Worm (Caenorhabditis elegans) whole organism, L2 larva: ENCODE results near the gene lin-22.

Experiments
- ZK546.5 ChIP-seq: sonication (generic microtip); optimal IDR thresholded peaks from 2 replicates; lab custom pipeline; 2017; ENCODE audit warnings: missing biosample characterization, missing genetic modification characterization
- ama-1 ChIP-seq: fragments of 150-350 bp; optimal IDR thresholded peaks from 2 replicates; lab custom pipeline; 2018; ENCODE audit warnings: inconsistent platforms
- ceh-16 ChIP-seq: fragments of 150-350 bp; optimal IDR thresholded peaks from 2 replicates; lab custom pipeline; 2014; ENCODE audit warnings: missing biosample characterization, missing genetic modification characterization
- elt-3 ChIP-seq: sonication (generic microtip); optimal IDR thresholded peaks from 2 replicates; lab custom pipeline; 2017; ENCODE audit warnings: missing biosample characterization, missing genetic modification characterization
- fos-1 ChIP-seq: fragments of 150-350 bp; optimal IDR thresholded peaks from 2 replicates; lab custom pipeline; 2014; ENCODE audit warnings: missing biosample characterization, missing genetic modification characterization
- nhr-10 ChIP-seq: sonication (generic microtip); optimal IDR thresholded peaks from 2 replicates; lab custom pipeline; 2017; ENCODE audit warnings: missing biosample characterization, missing genetic modification characterization
- nhr-11 ChIP-seq: fragments of 150-350 bp; optimal IDR thresholded peaks from 2 replicates; lab custom pipeline; 2014; ENCODE audit warnings: missing biosample characterization, missing genetic modification characterization
- nhr-12 ChIP-seq: fragments of 150-350 bp; optimal IDR thresholded peaks from 2 replicates; lab custom pipeline; 2014; ENCODE audit warnings: missing biosample characterization, missing genetic modification characterization
- nhr-237 ChIP-seq: fragments of 150-350 bp; optimal IDR thresholded peaks from 2 replicates; lab custom pipeline; 2014; ENCODE audit warnings: missing biosample characterization, missing genetic modification characterization
- nhr-77 ChIP-seq: fragments of 150-350 bp; optimal IDR thresholded peaks from 2 replicates; lab custom pipeline; 2014; ENCODE audit warnings: missing biosample characterization, missing genetic modification characterization
- unc-39 ChIP-seq: fragments of 150-350 bp; optimal IDR thresholded peaks from 2 replicates; lab custom pipeline; 2014; ENCODE audit warnings: missing biosample characterization, missing genetic modification characterization
- unc-55 ChIP-seq: fragments of 150-350 bp; sonication (generic microtip); optimal IDR thresholded peaks from 3 replicates; lab custom pipeline; 2014; ENCODE audit warnings: missing biosample characterization, missing genetic modification reagents, missing genetic modification characterization
- unc-62 ChIP-seq: fragments of 150-350 bp; optimal IDR thresholded peaks from 2 replicates; lab custom pipeline; 2014; ENCODE audit warnings: missing biosample characterization, missing genetic modification reagents, missing genetic modification characterization
- ztf-11 ChIP-seq: sonication (generic microtip); optimal IDR thresholded peaks from 2 replicates; lab custom pipeline; 2017; ENCODE audit warnings: missing biosample characterization, missing genetic modification characterization

DNA sequence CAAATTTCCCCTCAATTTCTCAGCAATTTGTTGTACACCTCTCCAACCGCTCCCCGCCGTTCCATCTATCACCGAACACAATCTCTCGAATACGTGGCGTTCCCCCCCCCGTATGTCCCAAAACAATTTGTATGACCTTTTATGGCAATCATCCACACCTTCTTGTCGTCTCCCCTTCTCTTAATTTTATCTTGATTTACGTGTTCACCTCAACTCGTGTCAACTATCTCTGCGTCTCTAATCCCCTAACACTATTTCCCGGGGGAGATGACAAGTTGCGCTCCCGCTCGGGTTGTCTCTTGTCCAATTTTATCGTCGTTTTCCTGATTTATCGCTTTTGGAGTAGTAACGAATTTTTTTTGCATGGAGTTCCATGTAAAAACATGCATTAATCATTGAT, 4.9 kb upstream of the lin-22 start:
- TF ChIP-seq ceh-16 (tag; lab: Kevin White, UChicago) (peak; percentile 96), unc-62 (peak; percentile 50), ama-1 (no peak), elt-3 (no peak), nhr-237 (no peak), unc-55 (GFP tag; lab: Kevin White, UChicago) (no peak), nhr-77 (tag; lab: Kevin White, UChicago) (no peak), ztf-11 (tag; lab: Kevin White, UChicago) (no peak), nhr-12 (tag; lab: Kevin White, UChicago) (no peak), fos-1 (no peak), nhr-10 (no peak), ZK546.5 (tag; lab: Kevin White, UChicago) (no peak), unc-39 (no peak), nhr-11 (tag; lab: Kevin White, UChicago) (no peak)
